Worm (Caenorhabditis elegans): ENCODE data around the gene F21D5.3.

The F21D5.3 gene

DNA sequence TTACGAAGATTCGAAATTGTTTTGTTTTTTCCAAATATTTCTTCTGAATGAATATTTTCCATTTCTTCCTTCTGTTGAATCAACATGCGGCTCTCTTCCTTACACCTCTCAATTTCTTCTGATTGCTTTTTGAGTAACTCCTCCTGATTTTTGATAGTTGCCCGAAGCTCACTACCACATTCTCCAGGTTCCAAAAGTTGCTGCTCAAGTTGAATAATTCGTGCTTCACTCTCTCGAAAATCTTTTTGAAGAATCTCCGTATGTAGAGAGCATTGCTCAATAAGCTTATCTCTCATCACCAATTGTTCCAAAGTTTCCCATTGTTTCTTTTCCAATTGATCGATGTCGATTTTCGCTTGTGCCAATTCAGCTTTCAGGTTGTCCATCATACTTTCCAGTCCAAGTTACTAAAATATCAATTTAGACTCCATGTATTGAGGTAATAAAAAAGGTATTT lies 42.2 kb downstream of the F21D5.3 start, which contains the start of gene F20C5.6:
TSS of gene F20C5.6 (minus strand) at position 407 of the 457 bp plus-strand sequence.
- TF ChIP-seq ZK546.5 (tag; optimal IDR thresholded peaks at IDR 0.05) (no peak), pha-4 (tag; optimal IDR thresholded peaks at IDR 0.05) (no peak), fkh-10 (GFP tag; optimal IDR thresholded peaks at IDR 0.05) (no peak), nhr-43 (tag; optimal IDR thresholded peaks at IDR 0.05; ENCODE audit: poor library complexity, severe bottlenecking) (no peak), nfya-1 (tag; optimal IDR thresholded peaks at IDR 0.05; ENCODE audit: insufficient read depth) (no peak), ztf-11 (tag; optimal IDR thresholded peaks at IDR 0.05) (no peak), nhr-23 (tag; optimal IDR thresholded peaks at IDR 0.05) (no peak), unc-62 (GFP tag; optimal IDR thresholded peaks at IDR 0.05) (no peak), ceh-28 (tag; optimal IDR thresholded peaks at IDR 0.05) (no peak), snpc-4 (tag; optimal IDR thresholded peaks at IDR 0.05) (no peak), egl-27 (tag; optimal IDR thresholded peaks at IDR 0.05) (no peak), pqm-1 (tag; optimal IDR thresholded peaks at IDR 0.05) (no peak), lsy-12 (tag; optimal IDR thresholded peaks at IDR 0.05) (no peak), nhr-12 (tag; optimal IDR thresholded peaks at IDR 0.05) (no peak), nhr-11 (tag; optimal IDR thresholded peaks at IDR 0.05) (no peak), nhr-77 (tag; optimal IDR thresholded peaks at IDR 0.05) (no peak)

ce11 chrIV:8778045-8778444 lies 47.4 kb downstream of the F21D5.3 start, which contains the start of gene C33D9.6:
C33D9.6 (minus strand) TSS chrIV:8778145.
- TF ChIP-seq egl-27 (tag; optimal IDR thresholded peaks at IDR 0.05) (no peak), lin-15B (tag; optimal IDR thresholded peaks at IDR 0.05) (no peak), nhr-25 (tag; optimal IDR thresholded peaks at IDR 0.05) (no peak)

DNA sequence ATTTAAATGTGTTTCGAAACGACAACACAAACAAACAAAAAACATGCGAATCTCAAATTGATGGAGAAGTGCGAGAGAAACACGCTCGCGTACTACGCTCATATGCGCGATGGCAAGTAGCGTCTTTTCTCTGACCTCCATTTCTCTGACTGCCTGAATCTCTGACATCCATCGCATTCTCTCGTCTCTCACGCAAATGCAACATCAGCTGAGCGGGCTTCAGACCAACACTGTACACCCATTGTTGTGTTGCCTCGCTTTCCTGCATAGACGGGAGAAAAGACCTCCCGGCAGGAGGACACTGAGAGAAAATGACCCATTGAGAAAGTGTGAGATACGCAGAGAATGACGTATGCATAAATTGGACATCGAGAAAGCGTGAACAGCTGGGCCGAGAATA lies 51.6 kb downstream of the F21D5.3 start:
- TF ChIP-seq fkh-10 (GFP tag; optimal IDR thresholded peaks at IDR 0.05) (no peak), nfya-1 (tag; optimal IDR thresholded peaks at IDR 0.05; ENCODE audit: insufficient read depth) (peak; percentile 59), nhr-11 (tag; optimal IDR thresholded peaks at IDR 0.05) (no peak), pha-4 (tag; optimal IDR thresholded peaks at IDR 0.05) (peak; percentile 52), zag-1 (tag; optimal IDR thresholded peaks at IDR 0.05) (no peak), tbx-2 (tag; optimal IDR thresholded peaks at IDR 0.05) (no peak), nhr-76 (tag; optimal IDR thresholded peaks at IDR 0.05) (no peak), pqm-1 (tag; optimal IDR thresholded peaks at IDR 0.05) (no peak), skn-1 (tag; optimal IDR thresholded peaks at IDR 0.05) (no peak), nhr-12 (tag; optimal IDR thresholded peaks at IDR 0.05) (no peak), unc-39 (tag; optimal IDR thresholded peaks at IDR 0.05) (no peak), mml-1 (tag; optimal IDR thresholded peaks at IDR 0.05) (no peak), fos-1 (tag; optimal IDR thresholded peaks at IDR 0.05) (no peak), eor-1 (tag; optimal IDR thresholded peaks at IDR 0.05) (no peak), nhr-43 (tag; optimal IDR thresholded peaks at IDR 0.05; ENCODE audit: poor library complexity, severe bottlenecking) (peak; percentile 53), nhr-77 (tag; optimal IDR thresholded peaks at IDR 0.05) (no peak), elt-3 (tag; optimal IDR thresholded peaks at IDR 0.05) (no peak), egl-5 (tag; optimal IDR thresholded peaks at IDR 0.05) (peak; percentile 55), lin-39 (tag; optimal IDR thresholded peaks at IDR 0.05) (peak; percentile 93), lin-15B (tag; optimal IDR thresholded peaks at IDR 0.05) (peak; percentile 14), ztf-4 (tag; optimal IDR thresholded peaks at IDR 0.05) (no peak), jun-1 (tag; optimal IDR thresholded peaks at IDR 0.05) (peak; percentile 59), lsy-12 (tag; optimal IDR thresholded peaks at IDR 0.05) (peak; percentile 43), nhr-25 (tag; optimal IDR thresholded peaks at IDR 0.05) (peak; percentile 95), ama-1 (optimal IDR thresholded peaks at IDR 0.05) (no peak), egl-27 (tag; optimal IDR thresholded peaks at IDR 0.05) (peak; percentile 47), fkh-2 (tag; optimal IDR thresholded peaks at IDR 0.05) (no peak), unc-62 (GFP tag; optimal IDR thresholded peaks at IDR 0.05) (no peak), ceh-9 (tag; optimal IDR thresholded peaks at IDR 0.05) (no peak), daf-12 (tag; optimal IDR thresholded peaks at IDR 0.05) (no peak), aly-2 (tag; optimal IDR thresholded peaks at IDR 0.05) (no peak), nhr-67 (tag; optimal IDR thresholded peaks at IDR 0.05) (no peak), nhr-23 (tag; optimal IDR thresholded peaks at IDR 0.05) (peak; percentile 91), nhr-237 (tag; optimal IDR thresholded peaks at IDR 0.05) (no peak), ceh-28 (tag; optimal IDR thresholded peaks at IDR 0.05) (peak; percentile 69), ZK546.5 (tag; optimal IDR thresholded peaks at IDR 0.05) (no peak), ceh-16 (tag; optimal IDR thresholded peaks at IDR 0.05) (no peak), mdl-1 (tag; optimal IDR thresholded peaks at IDR 0.05) (no peak), nhr-28 (tag; optimal IDR thresholded peaks at IDR 0.05) (no peak), hmg-11 (tag; optimal IDR thresholded peaks at IDR 0.05) (peak; percentile 83), elt-1 (tag; optimal IDR thresholded peaks at IDR 0.05) (peak; percentile 41), elt-2 (tag; optimal IDR thresholded peaks at IDR 0.05) (peak; percentile 44), ztf-11 (tag; optimal IDR thresholded peaks at IDR 0.05) (no peak), ceh-82 (tag; optimal IDR thresholded peaks at IDR 0.05) (no peak), R02D3.7 (tag; optimal IDR thresholded peaks at IDR 0.05) (peak; percentile 38), snpc-4 (tag; optimal IDR thresholded peaks at IDR 0.05) (peak; percentile 23), sea-2 (GFP tag; optimal IDR thresholded peaks at IDR 0.05) (peak; percentile 16)

Data from whole organism, L3 larva.